Fruit fly (Drosophila melanogaster): ENCODE data around the gene CtIP.
A peak's percentile ranks its signal among the peaks of the same experiment; 100 is the strongest.

The CtIP gene

DNA sequence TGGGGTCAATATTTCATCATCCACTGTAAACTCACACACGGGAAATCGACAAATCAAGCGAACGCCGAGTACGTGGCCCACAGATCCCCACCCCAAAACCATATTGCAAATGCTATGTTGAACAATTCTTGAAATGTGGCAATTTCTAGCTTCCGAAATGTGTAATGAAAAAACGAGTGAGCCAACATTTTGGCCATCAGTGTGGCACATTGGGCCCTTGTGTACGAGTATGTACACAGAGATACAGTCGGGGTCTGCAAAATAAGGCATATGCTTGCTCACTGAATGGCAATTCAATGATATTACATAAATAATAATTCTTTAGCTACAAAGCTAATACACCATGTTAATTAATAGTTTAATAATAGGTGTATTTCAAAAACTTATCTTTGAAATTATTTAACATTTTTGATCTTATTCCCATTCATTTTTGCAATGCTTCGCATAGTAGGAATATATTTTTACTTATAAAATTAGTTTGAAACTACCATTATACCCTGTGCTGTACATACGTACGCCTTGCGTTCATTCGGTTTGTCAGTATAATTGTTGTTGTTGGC lies 36.4 kb upstream of the CtIP start (continued):
- TF ChIP-seq CG6689 (GFP tag; IDR thresholded peaks at IDR 0.05): peak; percentile 88
- no peak for TF ChIP-seq CG7271 (tag; optimal IDR thresholded peaks at IDR 0.05)
- peak; percentile 61 for TF ChIP-seq Myb (GFP tag; optimal IDR thresholded peaks at IDR 0.05)
- no peak for TF ChIP-seq tna (GFP tag; IDR thresholded peaks at IDR 0.05; ENCODE audit: partially characterized antibody)
- TF ChIP-seq ems (GFP tag; optimal IDR thresholded peaks at IDR 0.05): peak; percentile 75
- peak; percentile 85 for TF ChIP-seq CG14014 (GFP tag; IDR thresholded peaks at IDR 0.05)
- peak; percentile 73 for TF ChIP-seq CG2116 (GFP tag; optimal IDR thresholded peaks at IDR 0.05)
- TF ChIP-seq CG2199 (GFP tag; IDR thresholded peaks at IDR 0.05): no peak; the same call in 1 of the 3 replicates
- TF ChIP-seq HmgD (GFP tag; optimal IDR thresholded peaks at IDR 0.05): peak; percentile 67
- TF ChIP-seq kay (GFP tag; optimal IDR thresholded peaks at IDR 0.05): peak; percentile 80
- TF ChIP-seq Jarid2 (GFP tag; optimal IDR thresholded peaks at IDR 0.05): peak; percentile 46
- peak; percentile 44; the same call in 1 of the 2 replicates for TF ChIP-seq CG10959 (GFP tag; IDR thresholded peaks at IDR 0.05)
- peak; percentile 84 for TF ChIP-seq Chrac-16 (GFP tag; optimal IDR thresholded peaks at IDR 0.05)
- TF ChIP-seq Hr3 (GFP tag; optimal IDR thresholded peaks at IDR 0.05): peak; percentile 88
- TF ChIP-seq danr (GFP tag; IDR thresholded peaks at IDR 0.05): peak; percentile 62
- TF ChIP-seq CG8765 (GFP tag; IDR thresholded peaks at IDR 0.05): peak; percentile 71; the same call in 1 of the 2 replicates
- TF ChIP-seq Rx (GFP tag; IDR thresholded peaks at IDR 0.05): no peak; the same call in none of the 2 replicates
- peak; percentile 70 for TF ChIP-seq CG6683 (GFP tag; optimal IDR thresholded peaks at IDR 0.05)
- TF ChIP-seq fd64A (GFP tag; optimal IDR thresholded peaks at IDR 0.05): peak; percentile 62
- TF ChIP-seq Sry-β (GFP tag; optimal IDR thresholded peaks at IDR 0.05): no peak
- peak; percentile 77 for TF ChIP-seq her (GFP tag; optimal IDR thresholded peaks at IDR 0.05)
- TF ChIP-seq Xbp1 (GFP tag; optimal IDR thresholded peaks at IDR 0.05): peak; percentile 91
- TF ChIP-seq Kr (GFP tag; optimal IDR thresholded peaks at IDR 0.05): no peak
- peak; percentile 80 for TF ChIP-seq nau (GFP tag; optimal IDR thresholded peaks at IDR 0.05)
- TF ChIP-seq crc (GFP tag; optimal IDR thresholded peaks at IDR 0.05): peak; percentile 69
- peak; percentile 85 for TF ChIP-seq HLH54F (GFP tag; optimal IDR thresholded peaks at IDR 0.05)
- TF ChIP-seq CG4360 (GFP tag; IDR thresholded peaks at IDR 0.05): no peak
- TF ChIP-seq aop (GFP tag; IDR thresholded peaks at IDR 0.05): no peak; the same call in 1 of the 2 replicates
- no peak for TF ChIP-seq hkb (optimal IDR thresholded peaks at IDR 0.05)
- TF ChIP-seq hkb (GFP tag; IDR thresholded peaks at IDR 0.05): peak; percentile 85
- TF ChIP-seq odd (GFP tag; optimal IDR thresholded peaks at IDR 0.05): peak; percentile 90
- TF ChIP-seq Optix (GFP tag; IDR thresholded peaks at IDR 0.05): peak; percentile 64; the same call in 1 of the 3 replicates
- peak; percentile 36 to 66 for TF ChIP-seq chif (GFP tag; optimal IDR thresholded peaks at IDR 0.05)
- no peak for TF ChIP-seq Hr39 (optimal IDR thresholded peaks at IDR 0.05)
- TF ChIP-seq kah (GFP tag; optimal IDR thresholded peaks at IDR 0.05): peak; percentile 70
- peak; percentile 66 for TF ChIP-seq CG32772 (GFP tag; IDR thresholded peaks at IDR 0.05)
- peak; percentile 77 for TF ChIP-seq CG12071 (GFP tag; optimal IDR thresholded peaks at IDR 0.05)
- peak; percentile 62 for TF ChIP-seq ERR (GFP tag; optimal IDR thresholded peaks at IDR 0.05)
- peak; percentile 78 for TF ChIP-seq CG15514 (GFP tag; optimal IDR thresholded peaks at IDR 0.05)
- no peak for TF ChIP-seq tll (GFP tag; optimal IDR thresholded peaks at IDR 0.05)
- TF ChIP-seq CG6654 (GFP tag; optimal IDR thresholded peaks at IDR 0.05): peak; percentile 60
- TF ChIP-seq Opbp (GFP tag; IDR thresholded peaks at IDR 0.05; ENCODE audit: partially characterized antibody): no peak
- peak; percentile 72 for TF ChIP-seq zen (tag; optimal IDR thresholded peaks at IDR 0.05)
- peak; percentile 4 for TF ChIP-seq NC2α (GFP tag; optimal IDR thresholded peaks at IDR 0.05)
- no peak for TF ChIP-seq Doc2 (GFP tag; IDR thresholded peaks at IDR 0.05)
- peak; percentile 94 for TF ChIP-seq CG13424 (tag; optimal IDR thresholded peaks at IDR 0.05)
- peak; percentile 75 for TF ChIP-seq CG1647 (GFP tag; optimal IDR thresholded peaks at IDR 0.05)
- TF ChIP-seq CG10543 (GFP tag; optimal IDR thresholded peaks at IDR 0.05): peak; percentile 92
- TF ChIP-seq Pdp1 (GFP tag; optimal IDR thresholded peaks at IDR 0.05): peak; percentile 81 to 88
- peak; percentile 65 for TF ChIP-seq CG18011 (GFP tag; optimal IDR thresholded peaks at IDR 0.05)
